Worm (Caenorhabditis elegans) whole organism, young adult: ENCODE results near the gene dmsr-8.

ENCODE experiments used
- F49E8.2 ChIP-seq: sonication (generic microtip); optimal IDR thresholded peaks from 3 replicates; lab custom pipeline; 2017; ENCODE audit warnings: missing genetic modification characterization, mild to moderate bottlenecking, missing compliant biosample characterization, antibody characterized with exemption, moderate library complexity; ENCODE audit not compliant: insufficient read depth
- hmg-1.2 ChIP-seq: fragments of 200-800 bp; sonication (Bioruptor generic); IDR thresholded peaks from 2 replicates; pipeline ENCODE4 v1.3.6; 2022; ENCODE audit warnings: missing genetic modification reagents, missing genetic modification characterization, missing compliant biosample characterization
- snpc-4 ChIP-seq, 5 experiments: fragments of 150-350 bp in 1 of 5; sonication (generic microtip) in 4 of 5; optimal IDR thresholded peaks; 2 replicates each; lab custom pipeline; 2014 to 2018; ENCODE audit warnings: missing genetic modification characterization in 5 of 5, missing biosample characterization in 3 of 5, antibody characterized with exemption in 2 of 5, mild to moderate bottlenecking in 2 of 5, missing compliant biosample characterization in 2 of 5, missing genotype in 2 of 5, moderate library complexity in 2 of 5, missing genetic modification reagents in 1 of 5

ce11 chrV:10503011-10503410 is 11.2 kb downstream of the dmsr-8 start, which contains the start of gene C35A5.11:
- TF ChIP-seq hmg-1.2 (GFP tag; lab: Robert Waterston, UW) (no peak), F49E8.2 (tag; lab: Kevin White, UChicago) (no peak), snpc-4 (GFP tag; optimal IDR thresholded peaks at IDR 0.05; lab: Kevin White, UChicago) (no peak), snpc-4 (tag; optimal IDR thresholded peaks at IDR 0.05; lab: Kevin White, UChicago) (no peak)
